Worm (Caenorhabditis elegans) whole organism, L1 larva: ENCODE results near the gene srh-79.
A peak's percentile ranks its signal among the peaks of the same experiment; 100 is the strongest.

ENCODE experiments used
- F16B12.6 ChIP-seq: fragments of 150-350 bp; optimal IDR thresholded peaks from 2 replicates; lab custom pipeline; 2014; ENCODE audit warnings: missing biosample characterization, missing genetic modification characterization
- Y116A8C.19 ChIP-seq: sonication (generic microtip); optimal IDR thresholded peaks from 2 replicates; lab custom pipeline; 2016; ENCODE audit warnings: missing compliant biosample characterization, missing genetic modification characterization, borderline replicate concordance
- aha-1 ChIP-seq: fragments of 150-350 bp; optimal IDR thresholded peaks from 2 replicates; lab custom pipeline; 2014; ENCODE audit warnings: missing biosample characterization, missing genetic modification characterization
- aly-2 ChIP-seq: fragments of 150-350 bp; optimal IDR thresholded peaks from 2 replicates; lab custom pipeline; 2014; ENCODE audit warnings: missing biosample characterization, missing genetic modification characterization
- ama-1 ChIP-seq: fragments of 150-350 bp; optimal IDR thresholded peaks from 2 replicates; lab custom pipeline; 2014
- blmp-1 ChIP-seq: fragments of 150-350 bp; optimal IDR thresholded peaks from 2 replicates; lab custom pipeline; 2014; ENCODE audit warnings: missing biosample characterization, missing genetic modification characterization
- ceh-63 ChIP-seq: fragments of 200-800 bp; sonication (Bioruptor generic); optimal IDR thresholded peaks from 2 replicates; lab custom pipeline; 2018; ENCODE audit warnings: mild to moderate bottlenecking, missing genetic modification characterization, missing compliant biosample characterization
- ceh-88 ChIP-seq: fragments of 200-800 bp; sonication (Bioruptor generic); IDR thresholded peaks from 2 replicates; pipeline ENCODE4 v1.3.6; 2022; ENCODE audit warnings: missing genetic modification characterization, missing compliant biosample characterization
- ces-1 ChIP-seq: fragments of 150-350 bp; optimal IDR thresholded peaks from 2 replicates; lab custom pipeline; 2014; ENCODE audit warnings: missing biosample characterization, missing genetic modification reagents, missing genetic modification characterization
- dsc-1 ChIP-seq: sonication (generic microtip); optimal IDR thresholded peaks from 2 replicates; lab custom pipeline; 2016; ENCODE audit warnings: mild to moderate bottlenecking, missing genetic modification characterization, missing compliant biosample characterization
- efl-1 ChIP-seq, 4 experiments: fragments of 150-350 bp; optimal IDR thresholded peaks in 3 of 4; peaks in 1 of 4; 1 replicate in 1 of 4; 2 replicates in 3 of 4; lab custom pipeline; 2014; ENCODE audit warnings: missing biosample characterization in 2 of 4, missing genetic modification characterization in 2 of 4, missing genetic modification reagents in 2 of 4
- efl-3 ChIP-seq: fragments of 200-800 bp; sonication (Bioruptor generic); optimal IDR thresholded peaks from 2 replicates; lab custom pipeline; 2018; ENCODE audit warnings: mild to moderate bottlenecking, missing genetic modification characterization, missing compliant biosample characterization
- elt-2 ChIP-seq: sonication (generic microtip); optimal IDR thresholded peaks from 2 replicates; lab custom pipeline; 2016; ENCODE audit warnings: missing genetic modification characterization, mild to moderate bottlenecking, inconsistent platforms, missing compliant biosample characterization, missing genetic modification reagents
- elt-3 ChIP-seq, 6 experiments: fragments of 150-350 bp in 1 of 6; sonication (generic microtip); optimal IDR thresholded peaks; 2 replicates each; lab custom pipeline; 2017 to 2018; ENCODE audit warnings: missing biosample characterization in 6 of 6, missing genetic modification characterization in 6 of 6, inconsistent platforms in 1 of 6
- ets-5 ChIP-seq: fragments of 200-800 bp; sonication (Bioruptor generic); IDR thresholded peaks from 2 replicates; pipeline ENCODE4 v1.3.6; 2022; ENCODE audit warnings: missing genetic modification characterization, missing compliant biosample characterization
- fkh-8 ChIP-seq: sonication (generic microtip); optimal IDR thresholded peaks from 2 replicates; lab custom pipeline; 2016; ENCODE audit warnings: mild to moderate bottlenecking, missing genetic modification characterization, missing compliant biosample characterization
- fos-1 ChIP-seq: fragments of 150-350 bp; optimal IDR thresholded peaks from 2 replicates; lab custom pipeline; 2014; ENCODE audit warnings: missing biosample characterization, missing genetic modification characterization
- hlh-4 ChIP-seq: sonication (generic microtip); optimal IDR thresholded peaks from 2 replicates; lab custom pipeline; 2016; ENCODE audit warnings: mild to moderate bottlenecking, missing genetic modification characterization, missing compliant biosample characterization
- hpl-2 ChIP-seq: fragments of 150-350 bp; optimal IDR thresholded peaks from 2 replicates; lab custom pipeline; 2014; ENCODE audit warnings: missing biosample characterization, missing genetic modification reagents, missing genetic modification characterization
- irx-1 ChIP-seq: sonication (generic microtip); optimal IDR thresholded peaks from 2 replicates; lab custom pipeline; 2016; ENCODE audit warnings: missing genetic modification characterization, missing compliant biosample characterization
- isw-1 ChIP-seq: fragments of 200-800 bp; sonication (Bioruptor generic); IDR thresholded peaks from 2 replicates; pipeline ENCODE4 v1.3.6; 2022; ENCODE audit warnings: missing genetic modification characterization, missing compliant biosample characterization
- jun-1 ChIP-seq: fragments of 150-350 bp; optimal IDR thresholded peaks from 2 replicates; lab custom pipeline; 2014; ENCODE audit warnings: missing biosample characterization, missing genetic modification reagents, missing genetic modification characterization
- lin-13 ChIP-seq: fragments of 150-350 bp; optimal IDR thresholded peaks from 2 replicates; lab custom pipeline; 2014; ENCODE audit warnings: missing biosample characterization, missing genetic modification reagents, missing genetic modification characterization
- lin-15B ChIP-seq: fragments of 150-350 bp; sonication (generic microtip); optimal IDR thresholded peaks from 3 replicates; lab custom pipeline; 2014; ENCODE audit warnings: missing biosample characterization, missing genetic modification characterization
- lsy-2 ChIP-seq, 2 experiments: fragments of 150-350 bp; optimal IDR thresholded peaks; 2 replicates each; lab custom pipeline; 2014; ENCODE audit warnings: missing biosample characterization in 2 of 2, missing genetic modification characterization in 2 of 2
- nhr-12 ChIP-seq: sonication (generic microtip); optimal IDR thresholded peaks from 2 replicates; lab custom pipeline; 2017; ENCODE audit warnings: missing biosample characterization, missing genetic modification characterization
- nhr-19 ChIP-seq: fragments of 200-800 bp; sonication (Bioruptor generic); conservative IDR thresholded peaks from 2 replicates; pipeline ENCODE4 v1.3.6; 2022; ENCODE audit warnings: missing genetic modification characterization, missing compliant biosample characterization
- nhr-47 ChIP-seq: sonication (generic microtip); optimal IDR thresholded peaks from 2 replicates; lab custom pipeline; 2016; ENCODE audit warnings: mild to moderate bottlenecking, missing genetic modification characterization, moderate library complexity, missing compliant biosample characterization
- nhr-71 ChIP-seq: sonication (generic microtip); optimal IDR thresholded peaks from 2 replicates; lab custom pipeline; 2016; ENCODE audit warnings: mild to moderate bottlenecking, missing genetic modification characterization, moderate library complexity, missing compliant biosample characterization
- nhr-77 ChIP-seq: fragments of 150-350 bp; optimal IDR thresholded peaks from 2 replicates; lab custom pipeline; 2014; ENCODE audit warnings: missing biosample characterization, missing genetic modification characterization
- nhr-84 ChIP-seq: sonication (generic microtip); optimal IDR thresholded peaks from 2 replicates; lab custom pipeline; 2017; ENCODE audit warnings: missing biosample characterization, missing genetic modification characterization
- nhr-85 ChIP-seq: sonication (generic microtip); peaks from one replicate; lab custom pipeline; 2016; ENCODE audit warnings: missing genetic modification characterization, inconsistent platforms, missing compliant biosample characterization
- nhr-90 ChIP-seq: sonication (generic microtip); optimal IDR thresholded peaks from 2 replicates; lab custom pipeline; 2016; ENCODE audit warnings: mild to moderate bottlenecking, missing genetic modification characterization, missing compliant biosample characterization; ENCODE audit not compliant: poor library complexity
- pag-3 ChIP-seq: sonication (generic microtip); optimal IDR thresholded peaks from 2 replicates; lab custom pipeline; 2017; ENCODE audit warnings: missing genetic modification characterization, mild to moderate bottlenecking, missing compliant biosample characterization, antibody characterized with exemption, borderline replicate concordance; ENCODE audit not compliant: insufficient read depth
- pax-3 ChIP-seq: fragments of 200-800 bp; sonication (Bioruptor generic); optimal IDR thresholded peaks from 2 replicates; lab custom pipeline; 2018; ENCODE audit warnings: mild to moderate bottlenecking, missing genetic modification characterization, moderate library complexity, missing compliant biosample characterization
- pqm-1 ChIP-seq: sonication (generic microtip); optimal IDR thresholded peaks from 3 replicates; lab custom pipeline; 2017; ENCODE audit warnings: missing biosample characterization, missing genetic modification characterization
- rnt-1 ChIP-seq: sonication (generic microtip); optimal IDR thresholded peaks from 2 replicates; lab custom pipeline; 2016; ENCODE audit warnings: mild to moderate bottlenecking, missing genetic modification characterization, moderate library complexity, missing compliant biosample characterization
- snu-23 ChIP-seq: sonication (generic microtip); optimal IDR thresholded peaks from 2 replicates; lab custom pipeline; 2016; ENCODE audit warnings: missing genetic modification characterization, missing compliant biosample characterization
- sox-4 ChIP-seq: sonication (generic microtip); optimal IDR thresholded peaks from 2 replicates; lab custom pipeline; 2016; ENCODE audit warnings: missing genetic modification characterization, missing compliant biosample characterization
- sptf-1 ChIP-seq: fragments of 150-350 bp; optimal IDR thresholded peaks from 2 replicates; lab custom pipeline; 2014; ENCODE audit warnings: missing biosample characterization, missing genetic modification characterization
- sup-37 ChIP-seq: fragments of 200-800 bp; sonication (Bioruptor generic); optimal IDR thresholded peaks from 2 replicates; lab custom pipeline; 2018; ENCODE audit warnings: mild to moderate bottlenecking, missing genetic modification characterization, missing compliant biosample characterization
- tbx-2 ChIP-seq: sonication (generic microtip); optimal IDR thresholded peaks from 2 replicates; lab custom pipeline; 2016; ENCODE audit warnings: missing genetic modification characterization, missing compliant biosample characterization
- unc-130 ChIP-seq: fragments of 150-350 bp; optimal IDR thresholded peaks from 2 replicates; lab custom pipeline; 2017; ENCODE audit warnings: missing biosample characterization, missing genetic modification characterization, inconsistent platforms
- unc-62 ChIP-seq: fragments of 150-350 bp; optimal IDR thresholded peaks from 2 replicates; lab custom pipeline; 2014; ENCODE audit warnings: missing biosample characterization, missing genetic modification reagents, missing genetic modification characterization
- unc-86 ChIP-seq: sonication (generic microtip); optimal IDR thresholded peaks from 2 replicates; lab custom pipeline; 2016; ENCODE audit warnings: missing genetic modification characterization, missing compliant biosample characterization
- xbp-1 ChIP-seq: sonication (generic microtip); optimal IDR thresholded peaks from 2 replicates; lab custom pipeline; 2016; ENCODE audit warnings: missing genetic modification characterization, missing compliant biosample characterization
- zip-4 ChIP-seq: fragments of 200-800 bp; sonication (Bioruptor generic); optimal IDR thresholded peaks from 2 replicates; lab custom pipeline; 2018; ENCODE audit warnings: mild to moderate bottlenecking, missing genetic modification characterization, moderate library complexity, missing compliant biosample characterization
- ztf-11 ChIP-seq, 2 experiments: sonication (generic microtip); optimal IDR thresholded peaks; 2 replicates each; lab custom pipeline; 2016 to 2017; ENCODE audit warnings: missing genetic modification characterization in 2 of 2, missing biosample characterization in 1 of 2, missing compliant biosample characterization in 1 of 2

srh-79 gene

ce11 chrV:7460898-7461297 is 36.6 kb upstream of the srh-79 start, which contains the start of gene srh-92:
srh-92 (minus strand) TSS chrV:7460998.
- no peak for TF ChIP-seq rnt-1 (tag; lab: Kevin White, UChicago)
- TF ChIP-seq nhr-84 (tag; lab: Kevin White, UChicago) = no peak
- TF ChIP-seq ceh-63 (GFP tag; lab: Kevin White, UChicago) = no peak
- TF ChIP-seq efl-3 (GFP tag; lab: Kevin White, UChicago) = no peak
- TF ChIP-seq irx-1 = no peak
- no peak for TF ChIP-seq pqm-1 (tag; lab: Kevin White, UChicago)
- TF ChIP-seq nhr-19 (GFP tag; lab: Robert Waterston, UW) = no peak
- TF ChIP-seq nhr-85 = no peak
- no peak for TF ChIP-seq Y116A8C.19 (tag; lab: Kevin White, UChicago)
- TF ChIP-seq hpl-2 (GFP tag; lab: Kevin White, UChicago) = no peak
- no peak for TF ChIP-seq lin-13
- no peak for TF ChIP-seq elt-3 (tag; optimal IDR thresholded peaks at IDR 0.05; lab: Kevin White, UChicago)
- TF ChIP-seq ceh-88 = no peak
- TF ChIP-seq jun-1 = no peak
- no peak for TF ChIP-seq zip-4

ce11 chrV:7464696-7465095 is 32.8 kb upstream of the srh-79 start, which contains the start of gene srh-89:
srh-89 (minus strand) TSS chrV:7464796.
- no peak for TF ChIP-seq fos-1
- TF ChIP-seq irx-1 = no peak
- no peak for TF ChIP-seq F16B12.6 (tag; lab: Kevin White, UChicago)
- TF ChIP-seq nhr-12 = no peak
- no peak for TF ChIP-seq dsc-1 (tag; lab: Kevin White, UChicago)
- no peak for TF ChIP-seq nhr-71 (tag; lab: Kevin White, UChicago)
- no peak for TF ChIP-seq nhr-90 (tag; lab: Kevin White, UChicago)
- TF ChIP-seq aly-2 = no peak
- no peak for TF ChIP-seq ama-1 (lab: Kevin White, UChicago)
- TF ChIP-seq isw-1 (GFP tag; lab: Robert Waterston, UW) = no peak
- TF ChIP-seq ces-1 (GFP tag; lab: Kevin White, UChicago) = no peak
- no peak for TF ChIP-seq unc-62 (GFP tag; lab: Kevin White, UChicago)
- TF ChIP-seq lin-15B (tag; lab: Kevin White, UChicago) = no peak
- no peak for TF ChIP-seq ztf-11 (tag; optimal IDR thresholded peaks at IDR 0.05; lab: Kevin White, UChicago)
- no peak for TF ChIP-seq nhr-47
- TF ChIP-seq nhr-19 (GFP tag; lab: Robert Waterston, UW) = no peak
- no peak for TF ChIP-seq elt-3 (tag; optimal IDR thresholded peaks at IDR 0.05; lab: Kevin White, UChicago)

ce11 chrV:7465509-7465908 is 32.0 kb upstream of the srh-79 start, which contains the start of gene F25E5.1:
F25E5.1 (plus strand) TSS chrV:7465884.
- no peak for TF ChIP-seq ets-5
- no peak for TF ChIP-seq sup-37 (GFP tag; lab: Kevin White, UChicago)
- TF ChIP-seq tbx-2 (tag; lab: Kevin White, UChicago) = peak; percentile 75
- TF ChIP-seq dsc-1 (tag; lab: Kevin White, UChicago) = peak; percentile 56
- TF ChIP-seq aha-1 = no peak
- peak; percentile 59 for TF ChIP-seq xbp-1 (tag; lab: Kevin White, UChicago)
- peak; percentile 61 for TF ChIP-seq nhr-90 (tag; lab: Kevin White, UChicago)
- TF ChIP-seq hlh-4 = no peak
- no peak for TF ChIP-seq ceh-88
- peak; percentile 47 for TF ChIP-seq unc-86 (tag; lab: Kevin White, UChicago)
- TF ChIP-seq efl-1 (optimal IDR thresholded peaks at IDR 0.05; lab: Kevin White, UChicago) = peak; percentile 79 to 81
- TF ChIP-seq efl-1 (GFP tag; optimal IDR thresholded peaks at IDR 0.05 in 1 of 2; lab: Kevin White, UChicago) = peak; percentile 73 to 93
- no peak for TF ChIP-seq pag-3
- TF ChIP-seq nhr-84 (tag; lab: Kevin White, UChicago) = no peak
- peak; percentile 37 for TF ChIP-seq blmp-1 (tag; lab: Kevin White, UChicago)
- TF ChIP-seq fkh-8 (tag; lab: Kevin White, UChicago) = peak; percentile 82
- no peak for TF ChIP-seq pax-3 (tag; lab: Kevin White, UChicago)
- TF ChIP-seq snu-23 (GFP tag; lab: Kevin White, UChicago) = peak; percentile 76
- peak; percentile 34 for TF ChIP-seq nhr-77 (tag; lab: Kevin White, UChicago)
- no peak for TF ChIP-seq ces-1 (GFP tag; lab: Kevin White, UChicago)
- TF ChIP-seq ztf-11 (tag; optimal IDR thresholded peaks at IDR 0.05; lab: Kevin White, UChicago) = peak in 1 of 2 experiments; percentile 72
- TF ChIP-seq sox-4 (tag; lab: Kevin White, UChicago) = peak; percentile 38
- peak; percentile 46 for TF ChIP-seq lin-13
- TF ChIP-seq sptf-1 = no peak
- TF ChIP-seq nhr-12 = no peak
- no peak for TF ChIP-seq efl-3 (GFP tag; lab: Kevin White, UChicago)
- TF ChIP-seq lsy-2 (tag; optimal IDR thresholded peaks at IDR 0.05; lab: Kevin White, UChicago) = peak; percentile 55 to 75
- TF ChIP-seq elt-2 (tag; lab: Kevin White, UChicago) = peak; percentile 33
- peak; percentile 93 for TF ChIP-seq rnt-1 (tag; lab: Kevin White, UChicago)
- no peak for TF ChIP-seq ama-1 (lab: Kevin White, UChicago)
- TF ChIP-seq unc-130 (tag; lab: Kevin White, UChicago) = no peak
